Fruit fly (Drosophila melanogaster): ENCODE measurements around the gene RacGAP84C.

dm6 chr3R:7317107-7317506, 31.3 kb downstream of the RacGAP84C start, which contains the start of gene CG10029:
- TF ChIP-seq CG9948 (tag; optimal IDR thresholded peaks at IDR 0.05) = no peak
- TF ChIP-seq CG4496 (GFP tag; IDR thresholded peaks at IDR 0.05) = no peak
- TF ChIP-seq CG13204 (GFP tag; optimal IDR thresholded peaks at IDR 0.05) = no peak
- no peak for TF ChIP-seq CG12605 (GFP tag; IDR thresholded peaks at IDR 0.05)
- TF ChIP-seq D1 (tag; optimal IDR thresholded peaks at IDR 0.05) = no peak
- no peak for TF ChIP-seq EcR (GFP tag; optimal IDR thresholded peaks at IDR 0.05)
- no peak for TF ChIP-seq Pif1B (GFP tag; optimal IDR thresholded peaks at IDR 0.05)
- no peak for TF ChIP-seq CG14655 (GFP tag; optimal IDR thresholded peaks at IDR 0.05)
- no peak for TF ChIP-seq fd96Ca (GFP tag; IDR thresholded peaks at IDR 0.05)
- TF ChIP-seq CG34367 (tag; optimal IDR thresholded peaks at IDR 0.05) = no peak
- TF ChIP-seq gl (tag; optimal IDR thresholded peaks at IDR 0.05) = no peak
- no peak for TF ChIP-seq CG8159 (tag; optimal IDR thresholded peaks at IDR 0.05)
- TF ChIP-seq CG8301 (tag; optimal IDR thresholded peaks at IDR 0.05) = no peak
- no peak for TF ChIP-seq Pif1A (GFP tag; optimal IDR thresholded peaks at IDR 0.05)

All from whole organism, pupa.